Worm (Caenorhabditis elegans) whole organism, L4/young adult: ENCODE measurements around the gene fbxc-40.

ENCODE experiments used
- W03F9.2 ChIP-seq: fragments of 150-350 bp; optimal IDR thresholded peaks from 2 replicates; lab custom pipeline; 2014; ENCODE audit warnings: missing biosample characterization, missing genetic modification characterization
- dao-5 ChIP-seq: sonication (generic microtip); optimal IDR thresholded peaks from 2 replicates; lab custom pipeline; 2016; ENCODE audit warnings: missing genotype, missing genetic modification characterization, moderate library complexity, missing compliant biosample characterization
- him-1 ChIP-seq: sonication (generic microtip); optimal IDR thresholded peaks from 2 replicates; lab custom pipeline; 2016; ENCODE audit warnings: missing genotype, missing genetic modification reagents, missing genetic modification characterization, missing compliant biosample characterization

ce11 chrII:958618-959017 is 27.2 kb upstream of the fbxc-40 start, which contains the start of gene sdz-4:
- no peak for TF ChIP-seq dao-5 (tag; lab: Kevin White, UChicago)
- no peak for TF ChIP-seq him-1 (tag; lab: Kevin White, UChicago)
- TF ChIP-seq W03F9.2 (tag; lab: Kevin White, UChicago): no peak
